Worm (Caenorhabditis elegans) whole organism, early embryonic: ENCODE results near the gene F28G4.4.

Source experiments
- F13C5.2 ChIP-seq: sonication (generic microtip); optimal IDR thresholded peaks from 2 replicates; lab custom pipeline; 2017; ENCODE audit warnings: mild to moderate bottlenecking, missing genetic modification characterization, inconsistent platforms, missing compliant biosample characterization
- aly-1 ChIP-seq: sonication (generic microtip); optimal IDR thresholded peaks from 2 replicates; lab custom pipeline; 2016; ENCODE audit warnings: missing genetic modification characterization, missing compliant biosample characterization
- ama-1 ChIP-seq: fragments of 150-350 bp; optimal IDR thresholded peaks from 2 replicates; lab custom pipeline; 2014
- flt-1 ChIP-seq: fragments of 200-800 bp; sonication (Bioruptor generic); IDR thresholded peaks from 2 replicates; pipeline ENCODE4 v1.3.6; 2022; ENCODE audit warnings: missing genetic modification characterization, missing compliant biosample characterization
- hmbx-1 ChIP-seq: sonication (generic microtip); optimal IDR thresholded peaks from 2 replicates; lab custom pipeline; 2016; ENCODE audit warnings: mild to moderate bottlenecking, missing genetic modification characterization, missing compliant biosample characterization
- pes-1 ChIP-seq: fragments of 200-800 bp; sonication (Bioruptor generic); IDR thresholded peaks from 2 replicates; pipeline ENCODE4 v1.3.6; 2022; ENCODE audit warnings: missing genetic modification reagents, missing genetic modification characterization, missing compliant biosample characterization
- scrt-1 ChIP-seq: fragments of 200-800 bp; sonication (Bioruptor generic); IDR thresholded peaks from 2 replicates; pipeline ENCODE4 v1.3.6; 2022; ENCODE audit warnings: missing genetic modification characterization, missing compliant biosample characterization
- sea-1 ChIP-seq: fragments of 200-800 bp; sonication (Bioruptor generic); conservative IDR thresholded peaks from 2 replicates; pipeline ENCODE4 v1.3.6; 2022; ENCODE audit warnings: missing genetic modification characterization, missing compliant biosample characterization
- tbx-11 ChIP-seq: fragments of 200-800 bp; sonication (Bioruptor generic); IDR thresholded peaks from 2 replicates; pipeline ENCODE4 v1.3.6; 2022; ENCODE audit warnings: missing genetic modification characterization, missing compliant biosample characterization
- tbx-37 ChIP-seq: fragments of 200-800 bp; sonication (Bioruptor generic); conservative IDR thresholded peaks from 2 replicates; pipeline ENCODE4 v1.3.6; 2022; ENCODE audit warnings: missing genetic modification reagents, missing genetic modification characterization, missing compliant biosample characterization
- tra-4 ChIP-seq: sonication (generic microtip); optimal IDR thresholded peaks from 2 replicates; lab custom pipeline; 2017; ENCODE audit warnings: missing genetic modification characterization, missing compliant biosample characterization

- no peak for TF ChIP-seq F13C5.2 (tag; lab: Kevin White, UChicago)
- TF ChIP-seq tbx-11 (GFP tag; lab: Robert Waterston, UW), result no peak
- TF ChIP-seq tra-4, result no peak
- TF ChIP-seq ama-1 (lab: Kevin White, UChicago), result no peak
- no peak for TF ChIP-seq tbx-37 (GFP tag; lab: Robert Waterston, UW)
- TF ChIP-seq scrt-1 (GFP tag; lab: Robert Waterston, UW), result no peak
- no peak for TF ChIP-seq hmbx-1 (tag; lab: Kevin White, UChicago)
- no peak for TF ChIP-seq sea-1 (GFP tag; lab: Robert Waterston, UW)
- no peak for TF ChIP-seq flt-1 (GFP tag; lab: Robert Waterston, UW)
- no peak for TF ChIP-seq pes-1 (GFP tag; lab: Robert Waterston, UW)
- TF ChIP-seq aly-1 (tag; lab: Kevin White, UChicago), result no peak
Observed at ce11 chrV:16282147-16282546, 3.5 kb downstream of the F28G4.4 start, which contains the start of gene F28G4.2.
